Fruit fly (Drosophila melanogaster): Measurements from ENCODE around the gene CG16863.

CG16863 gene

DNA sequence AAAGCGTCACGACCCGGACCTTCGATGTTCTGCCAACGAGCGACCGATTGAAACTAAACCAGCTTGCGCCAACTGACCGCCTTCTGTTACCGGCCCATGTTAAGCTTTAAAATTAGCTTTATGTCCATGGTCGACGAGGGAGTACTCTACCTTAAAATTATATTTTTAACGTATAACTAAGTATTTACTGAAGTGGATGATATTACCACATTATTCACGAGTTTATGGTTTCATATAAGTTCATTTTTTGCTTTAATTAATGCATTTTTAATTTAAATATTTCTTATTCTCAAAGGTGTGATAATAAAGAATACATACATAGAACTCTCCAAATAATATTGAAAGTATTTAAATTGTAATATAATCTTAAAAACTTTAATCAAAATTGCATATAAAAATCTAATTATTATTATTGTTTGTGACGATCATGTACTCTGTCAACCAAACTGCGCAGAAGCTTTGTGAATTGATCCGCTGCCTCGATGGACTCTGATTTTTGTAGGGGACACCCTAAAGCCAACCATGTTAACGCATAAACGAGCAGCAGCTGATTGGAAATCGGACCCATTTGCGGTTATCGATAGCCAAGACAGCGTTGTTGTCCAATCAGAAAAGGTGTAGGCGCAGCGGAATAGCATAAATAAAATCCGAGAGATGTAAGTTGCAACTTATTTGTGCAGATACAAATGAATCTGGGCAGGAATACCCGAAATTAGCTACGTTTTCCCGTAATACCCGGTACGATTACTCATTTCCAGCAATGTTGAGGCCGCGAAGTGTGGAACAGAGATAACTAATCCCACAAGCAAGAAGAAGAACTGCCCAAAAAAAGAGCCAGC is 10.4 kb upstream of the CG16863 start, which contains the start of the genes CG9008 and p38b (continued):
- TF ChIP-seq CG14710 (tag; optimal IDR thresholded peaks at IDR 0.05), result peak; percentile 85
- TF ChIP-seq pnt (GFP tag; optimal IDR thresholded peaks at IDR 0.05), result no peak
- peak; percentile 88 for TF ChIP-seq CG10147 (GFP tag; optimal IDR thresholded peaks at IDR 0.05)
- peak; percentile 53; the same call in 2 of the 3 replicates for TF ChIP-seq sr (GFP tag; IDR thresholded peaks at IDR 0.05)
- TF ChIP-seq tap (tag; optimal IDR thresholded peaks at IDR 0.05), result peak; percentile 74
- peak; percentile 30 for TF ChIP-seq trh (GFP tag; optimal IDR thresholded peaks at IDR 0.05)
- TF ChIP-seq HmgZ (tag; optimal IDR thresholded peaks at IDR 0.05), result peak; percentile 44
- peak; percentile 61 for TF ChIP-seq Max (GFP tag; optimal IDR thresholded peaks at IDR 0.05)
- no peak for TF ChIP-seq ash1 (GFP tag; optimal IDR thresholded peaks at IDR 0.05)
- no peak for TF ChIP-seq Jarid2 (GFP tag; optimal IDR thresholded peaks at IDR 0.05)
- TF ChIP-seq HLH3B (GFP tag; IDR thresholded peaks at IDR 0.05), result peak; percentile 65; the same call in 1 of the 2 replicates
- TF ChIP-seq Hr51 (GFP tag; optimal IDR thresholded peaks at IDR 0.05), result peak; percentile 26 to 91
- peak; percentile 41 for TF ChIP-seq CG34376 (GFP tag; optimal IDR thresholded peaks at IDR 0.05)
- TF ChIP-seq Eip74EF (GFP tag; optimal IDR thresholded peaks at IDR 0.05), result peak in 1 of 2 experiments; percentile 89
- no peak for TF ChIP-seq Atf3 (GFP tag; optimal IDR thresholded peaks at IDR 0.05)
- TF ChIP-seq crol (GFP tag; IDR thresholded peaks at IDR 0.05), result no peak
- no peak for TF ChIP-seq Side (GFP tag; optimal IDR thresholded peaks at IDR 0.05)
- TF ChIP-seq usp (GFP tag; optimal IDR thresholded peaks at IDR 0.05), result no peak
- no peak for TF ChIP-seq kni (GFP tag; optimal IDR thresholded peaks at IDR 0.05)
- TF ChIP-seq Ptx1 (GFP tag; IDR thresholded peaks at IDR 0.05), result peak; percentile 75
- peak; percentile 73 for TF ChIP-seq CG12155 (GFP tag; optimal IDR thresholded peaks at IDR 0.05)
- TF ChIP-seq wdn (GFP tag; IDR thresholded peaks at IDR 0.05), result 0 out of 2 replicates have a peak, but pooled peaks have one; percentile 13
- TF ChIP-seq CG10462 (GFP tag; optimal IDR thresholded peaks at IDR 0.05), result peak; percentile 47
- no peak for TF ChIP-seq ara (GFP tag; IDR thresholded peaks at IDR 0.05)
- TF ChIP-seq Optix (GFP tag; IDR thresholded peaks at IDR 0.05), result no peak
- peak; percentile 19 for TF ChIP-seq Dad (GFP tag; optimal IDR thresholded peaks at IDR 0.05)
- peak; percentile 68 for TF ChIP-seq twi (tag; optimal IDR thresholded peaks at IDR 0.05)
- peak; percentile 58; the same call in 2 of the 3 replicates for TF ChIP-seq CG34224 (GFP tag; IDR thresholded peaks at IDR 0.05; ENCODE audit: partially characterized antibody)
- no peak for TF ChIP-seq Bteb2 (GFP tag; optimal IDR thresholded peaks at IDR 0.05)
- TF ChIP-seq row (GFP tag; IDR thresholded peaks at IDR 0.05), result peak; percentile 93
- peak; percentile 76; the same call in 3 of the 4 replicates for TF ChIP-seq Gug (GFP tag; IDR thresholded peaks at IDR 0.05)
- TF ChIP-seq zf30C (GFP tag; optimal IDR thresholded peaks at IDR 0.05), result no peak
- peak; percentile 42 for TF ChIP-seq CG8359 (GFP tag; optimal IDR thresholded peaks at IDR 0.05; ENCODE audit: borderline replicate concordance)
- peak; percentile 76 for TF ChIP-seq Fer3 (tag; optimal IDR thresholded peaks at IDR 0.05)
- TF ChIP-seq Hr39 (optimal IDR thresholded peaks at IDR 0.05), result no peak
- TF ChIP-seq CG3281 (GFP tag; optimal IDR thresholded peaks at IDR 0.05), result peak; percentile 89
- TF ChIP-seq Dek (tag; optimal IDR thresholded peaks at IDR 0.05), result peak; percentile 87
- TF ChIP-seq peb (GFP tag; IDR thresholded peaks at IDR 0.05), result no peak
- peak; percentile 52 for TF ChIP-seq wek (GFP tag; optimal IDR thresholded peaks at IDR 0.05)
- TF ChIP-seq seq (GFP tag; IDR thresholded peaks at IDR 0.05), result no peak; the same call in 1 of the 2 replicates
- TF ChIP-seq CG30403 (GFP tag; optimal IDR thresholded peaks at IDR 0.05), result peak; percentile 91
- peak; percentile 5; the same call in 1 of the 2 replicates for TF ChIP-seq CG14667 (GFP tag; IDR thresholded peaks at IDR 0.05)
- peak; percentile 53 for TF ChIP-seq trem (tag; optimal IDR thresholded peaks at IDR 0.05)
- peak; percentile 5 for TF ChIP-seq Hey (tag; optimal IDR thresholded peaks at IDR 0.05)
- peak; percentile 12 for TF ChIP-seq CG2202 (tag; optimal IDR thresholded peaks at IDR 0.05)
- peak; percentile 33 for TF ChIP-seq Elba2 (GFP tag; optimal IDR thresholded peaks at IDR 0.05)
- no peak for TF ChIP-seq nau (GFP tag; optimal IDR thresholded peaks at IDR 0.05)
- TF ChIP-seq btn (GFP tag; optimal IDR thresholded peaks at IDR 0.05), result no peak
- TF ChIP-seq Oli (tag; optimal IDR thresholded peaks at IDR 0.05), result peak; percentile 87

All from whole organism, embryonic.